Worm (Caenorhabditis elegans) whole organism, L3 larva: Measurements from ENCODE around the gene B0403.5.

Source experiments
- ceh-16 ChIP-seq: sonication (generic microtip); optimal IDR thresholded peaks from 2 replicates; lab custom pipeline; 2017; ENCODE audit warnings: missing biosample characterization, missing genetic modification characterization
- egl-27 ChIP-seq: sonication (generic microtip); optimal IDR thresholded peaks from 4 replicates; lab custom pipeline; 2017; ENCODE audit warnings: missing biosample characterization, missing genetic modification reagents, missing genetic modification characterization
- elt-2 ChIP-seq: sonication (generic microtip); optimal IDR thresholded peaks from 2 replicates; lab custom pipeline; 2016; ENCODE audit warnings: missing genetic modification reagents, mild to moderate bottlenecking, missing genetic modification characterization, missing compliant biosample characterization
- fkh-2 ChIP-seq: fragments of 150-350 bp; optimal IDR thresholded peaks from 2 replicates; lab custom pipeline; 2014; ENCODE audit warnings: missing biosample characterization, missing genetic modification reagents, missing genetic modification characterization
- fos-1 ChIP-seq: fragments of 150-350 bp; optimal IDR thresholded peaks from 2 replicates; lab custom pipeline; 2014; ENCODE audit warnings: missing biosample characterization, missing genetic modification characterization
- nhr-237 ChIP-seq: fragments of 150-350 bp; optimal IDR thresholded peaks from 2 replicates; lab custom pipeline; 2014; ENCODE audit warnings: missing biosample characterization, missing genetic modification characterization

DNA sequence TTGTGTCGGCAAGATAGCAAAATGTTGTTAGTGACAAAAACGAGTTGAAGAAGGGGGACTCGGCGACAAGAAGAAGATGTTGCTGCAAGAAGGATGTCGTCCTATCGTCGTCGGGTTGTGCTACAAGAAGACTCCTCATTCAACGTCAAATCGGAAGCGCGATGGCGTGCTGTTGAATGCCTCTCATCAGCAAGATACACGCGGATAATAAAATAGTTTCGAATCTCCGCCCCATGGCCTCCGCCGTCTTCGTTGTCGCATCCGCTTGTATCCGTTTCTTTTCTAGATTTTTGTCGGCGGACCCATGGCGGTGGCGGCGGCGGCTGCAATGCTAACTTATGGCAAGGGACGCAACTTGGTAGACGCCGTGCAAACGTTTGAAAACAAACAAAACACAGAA, 19.5 kb upstream of the B0403.5 start:
- no peak for TF ChIP-seq nhr-237 (tag; lab: Kevin White, UChicago)
- no peak for TF ChIP-seq egl-27 (tag; lab: Kevin White, UChicago)
- TF ChIP-seq fkh-2 (tag; lab: Kevin White, UChicago): no peak
- no peak for TF ChIP-seq fos-1 (tag; lab: Kevin White, UChicago)
- no peak for TF ChIP-seq ceh-16
- TF ChIP-seq elt-2 (tag; lab: Kevin White, UChicago): no peak
